Fruit fly (Drosophila melanogaster): ENCODE measurements around the gene CG14196.

DNA sequence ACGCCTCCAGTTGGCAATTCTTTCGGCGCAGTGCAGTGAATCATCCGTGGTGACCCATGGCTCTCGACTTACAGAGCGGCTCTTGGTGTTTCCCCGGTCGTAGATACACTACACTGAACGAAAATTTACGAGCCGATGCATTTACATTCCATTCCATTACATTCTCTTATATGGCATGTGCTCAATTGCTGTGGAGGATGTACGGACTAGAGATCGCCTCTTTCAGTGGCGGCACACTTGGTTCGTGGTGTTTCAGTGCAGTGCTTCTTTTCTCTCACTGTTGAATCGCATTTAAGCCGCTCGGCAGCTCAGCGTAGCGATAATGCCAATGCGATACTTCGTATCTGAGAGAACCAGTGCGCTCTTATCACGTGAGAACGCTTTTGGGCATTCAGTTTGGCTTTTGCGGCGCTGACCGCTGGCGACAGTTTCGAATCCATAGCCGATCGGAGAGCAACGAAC lies 54.0 kb downstream of the CG14196 start, which contains the start of gene Mec2:
- TF ChIP-seq CG8478 (optimal IDR thresholded peaks at IDR 0.05): no peak
- no peak for TF ChIP-seq CTCF (optimal IDR thresholded peaks at IDR 0.05)

All from S2 (cell line).